Worm (Caenorhabditis elegans) whole organism, young adult: ENCODE data around the gene C10C5.5.

ENCODE experiments used
- T07F8.4 ChIP-seq: sonication (generic microtip); optimal IDR thresholded peaks from 2 replicates; lab custom pipeline; 2016; ENCODE audit warnings: mild to moderate bottlenecking, missing genetic modification characterization, moderate library complexity, missing compliant biosample characterization
- Y53G8AR.9 ChIP-seq: fragments of 200-800 bp; sonication (Bioruptor generic); conservative IDR thresholded peaks from 2 replicates; pipeline ENCODE4 v1.3.6; 2022; ENCODE audit warnings: missing genetic modification reagents, missing genetic modification characterization, missing compliant biosample characterization
- Y67H2A.10 ChIP-seq: fragments of 200-800 bp; sonication (Bioruptor generic); conservative IDR thresholded peaks from 2 replicates; pipeline ENCODE4 v1.3.6; 2022; ENCODE audit warnings: missing genetic modification reagents, missing genetic modification characterization, missing compliant biosample characterization
- Y95B8A.8 ChIP-seq: fragments of 200-800 bp; sonication (Bioruptor generic); IDR thresholded peaks from 2 replicates; pipeline ENCODE4 v1.3.6; 2022; ENCODE audit warnings: missing genetic modification reagents, missing genetic modification characterization, missing compliant biosample characterization
- ceh-27 ChIP-seq: fragments of 200-800 bp; sonication (Bioruptor generic); optimal IDR thresholded peaks from 2 replicates; lab custom pipeline; 2018; ENCODE audit warnings: mild to moderate bottlenecking, missing genetic modification characterization, moderate library complexity, missing compliant biosample characterization
- ekl-4 ChIP-seq: fragments of 200-800 bp; sonication (Bioruptor generic); IDR thresholded peaks from 2 replicates; pipeline ENCODE4 v1.3.6; 2022; ENCODE audit warnings: missing genetic modification reagents, missing genetic modification characterization, missing compliant biosample characterization
- madf-10 ChIP-seq: sonication (generic microtip); optimal IDR thresholded peaks from 2 replicates; lab custom pipeline; 2016; ENCODE audit warnings: mild to moderate bottlenecking, missing genetic modification characterization, missing compliant biosample characterization
- madf-8 ChIP-seq: fragments of 200-800 bp; sonication (Bioruptor generic); conservative IDR thresholded peaks from 2 replicates; pipeline ENCODE4 v1.3.6; 2022; ENCODE audit warnings: missing genetic modification reagents, missing genetic modification characterization, missing compliant biosample characterization
- sdz-38 ChIP-seq: sonication (generic microtip); optimal IDR thresholded peaks from 2 replicates; lab custom pipeline; 2016; ENCODE audit warnings: missing genotype, missing genetic modification characterization, missing compliant biosample characterization
- unc-62 ChIP-seq: fragments of 150-350 bp; optimal IDR thresholded peaks from 2 replicates; lab custom pipeline; 2014; ENCODE audit warnings: missing biosample characterization, missing genetic modification reagents, missing genetic modification characterization
- ztf-18 ChIP-seq: sonication (generic microtip); optimal IDR thresholded peaks from 2 replicates; lab custom pipeline; 2016; ENCODE audit warnings: missing genotype, mild to moderate bottlenecking, missing genetic modification characterization, missing compliant biosample characterization
- ztf-22 ChIP-seq: fragments of 200-800 bp; sonication (Bioruptor generic); optimal IDR thresholded peaks from 2 replicates; lab custom pipeline; 2018; ENCODE audit warnings: mild to moderate bottlenecking, missing genetic modification characterization, moderate library complexity, missing compliant biosample characterization

DNA sequence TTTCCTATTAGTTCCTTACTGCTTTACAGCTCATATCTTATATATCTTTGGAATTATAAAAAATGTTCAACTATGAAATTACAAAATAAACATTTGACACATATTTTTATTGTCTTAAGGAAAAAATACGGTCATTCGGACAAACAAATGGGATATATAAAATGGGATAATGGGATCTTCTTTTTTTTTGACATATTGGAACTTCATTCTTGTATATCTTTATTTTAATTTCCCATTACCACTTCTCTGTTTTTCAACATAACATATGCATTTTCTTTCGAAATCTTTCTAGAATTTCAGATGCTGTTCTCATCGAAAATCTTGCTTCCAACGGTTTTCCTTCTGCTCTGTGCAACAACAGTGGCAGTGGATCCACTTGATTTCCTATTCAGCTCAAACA, 3.6 kb downstream of the C10C5.5 start, which contains the start of gene C10C5.7:
- TF ChIP-seq Y67H2A.10 (GFP tag; lab: Robert Waterston, UW) (no peak), ztf-22 (GFP tag; lab: Kevin White, UChicago) (no peak), ekl-4 (GFP tag; lab: Robert Waterston, UW) (no peak), madf-10 (tag; lab: Kevin White, UChicago) (no peak), T07F8.4 (tag; lab: Kevin White, UChicago) (no peak), unc-62 (GFP tag; lab: Kevin White, UChicago) (no peak), sdz-38 (tag; lab: Kevin White, UChicago) (no peak), ceh-27 (GFP tag; lab: Kevin White, UChicago) (no peak), ztf-18 (tag; lab: Kevin White, UChicago) (no peak), madf-8 (GFP tag; lab: Robert Waterston, UW) (no peak), Y95B8A.8 (GFP tag; lab: Robert Waterston, UW) (no peak), Y53G8AR.9 (GFP tag; lab: Robert Waterston, UW) (no peak)
